Worm (Caenorhabditis elegans) whole organism, early embryonic: Measurements from ENCODE around the gene trmt-10A.
"Not testable (repeated sequence)": the region's sequence is repeated elsewhere in the genome, so short reads cannot be mapped to it uniquely, and the experiment has no call there.

Experiments
- B0310.2 ChIP-seq: sonication (generic microtip); optimal IDR thresholded peaks from 2 replicates; lab custom pipeline; 2016; ENCODE audit warnings: mild to moderate bottlenecking, missing genetic modification characterization, missing compliant biosample characterization
- F13C5.2 ChIP-seq: sonication (generic microtip); optimal IDR thresholded peaks from 2 replicates; lab custom pipeline; 2017; ENCODE audit warnings: mild to moderate bottlenecking, missing genetic modification characterization, inconsistent platforms, missing compliant biosample characterization
- aly-1 ChIP-seq: sonication (generic microtip); optimal IDR thresholded peaks from 2 replicates; lab custom pipeline; 2016; ENCODE audit warnings: missing genetic modification characterization, missing compliant biosample characterization
- ama-1 ChIP-seq: fragments of 150-350 bp; optimal IDR thresholded peaks from 2 replicates; lab custom pipeline; 2014
- ceh-13 ChIP-seq: fragments of 200-800 bp; sonication (Bioruptor generic); optimal IDR thresholded peaks from 2 replicates; lab custom pipeline; 2018; ENCODE audit warnings: mild to moderate bottlenecking, missing genetic modification characterization, missing compliant biosample characterization
- ceh-36 ChIP-seq: sonication (generic microtip); optimal IDR thresholded peaks from 2 replicates; lab custom pipeline; 2016; ENCODE audit warnings: missing genetic modification characterization, inconsistent platforms, missing compliant biosample characterization
- ets-7 ChIP-seq: sonication (generic microtip); optimal IDR thresholded peaks from 2 replicates; lab custom pipeline; 2016; ENCODE audit warnings: missing genotype, missing genetic modification characterization, missing compliant biosample characterization
- flt-1 ChIP-seq: fragments of 200-800 bp; sonication (Bioruptor generic); IDR thresholded peaks from 2 replicates; pipeline ENCODE4 v1.3.6; 2022; ENCODE audit warnings: missing genetic modification characterization, missing compliant biosample characterization
- hmbx-1 ChIP-seq: sonication (generic microtip); optimal IDR thresholded peaks from 2 replicates; lab custom pipeline; 2016; ENCODE audit warnings: mild to moderate bottlenecking, missing genetic modification characterization, missing compliant biosample characterization
- hmg-4 ChIP-seq: fragments of 200-800 bp; sonication (Bioruptor generic); optimal IDR thresholded peaks from 2 replicates; lab custom pipeline; 2018; ENCODE audit warnings: mild to moderate bottlenecking, missing genetic modification characterization, missing compliant biosample characterization
- hnd-1 ChIP-seq: sonication (generic microtip); optimal IDR thresholded peaks from 2 replicates; lab custom pipeline; 2016; ENCODE audit warnings: missing genetic modification characterization, missing compliant biosample characterization
- pes-1 ChIP-seq: fragments of 200-800 bp; sonication (Bioruptor generic); IDR thresholded peaks from 2 replicates; pipeline ENCODE4 v1.3.6; 2022; ENCODE audit warnings: missing genetic modification reagents, missing genetic modification characterization, missing compliant biosample characterization
- scrt-1 ChIP-seq: fragments of 200-800 bp; sonication (Bioruptor generic); IDR thresholded peaks from 2 replicates; pipeline ENCODE4 v1.3.6; 2022; ENCODE audit warnings: missing genetic modification characterization, missing compliant biosample characterization
- sea-1 ChIP-seq: fragments of 200-800 bp; sonication (Bioruptor generic); conservative IDR thresholded peaks from 2 replicates; pipeline ENCODE4 v1.3.6; 2022; ENCODE audit warnings: missing genetic modification characterization, missing compliant biosample characterization
- tbx-11 ChIP-seq: fragments of 200-800 bp; sonication (Bioruptor generic); IDR thresholded peaks from 2 replicates; pipeline ENCODE4 v1.3.6; 2022; ENCODE audit warnings: missing genetic modification characterization, missing compliant biosample characterization
- tbx-37 ChIP-seq: fragments of 200-800 bp; sonication (Bioruptor generic); conservative IDR thresholded peaks from 2 replicates; pipeline ENCODE4 v1.3.6; 2022; ENCODE audit warnings: missing genetic modification reagents, missing genetic modification characterization, missing compliant biosample characterization
- tra-4 ChIP-seq: sonication (generic microtip); optimal IDR thresholded peaks from 2 replicates; lab custom pipeline; 2017; ENCODE audit warnings: missing genetic modification characterization, missing compliant biosample characterization

trmt-10A gene

DNA sequence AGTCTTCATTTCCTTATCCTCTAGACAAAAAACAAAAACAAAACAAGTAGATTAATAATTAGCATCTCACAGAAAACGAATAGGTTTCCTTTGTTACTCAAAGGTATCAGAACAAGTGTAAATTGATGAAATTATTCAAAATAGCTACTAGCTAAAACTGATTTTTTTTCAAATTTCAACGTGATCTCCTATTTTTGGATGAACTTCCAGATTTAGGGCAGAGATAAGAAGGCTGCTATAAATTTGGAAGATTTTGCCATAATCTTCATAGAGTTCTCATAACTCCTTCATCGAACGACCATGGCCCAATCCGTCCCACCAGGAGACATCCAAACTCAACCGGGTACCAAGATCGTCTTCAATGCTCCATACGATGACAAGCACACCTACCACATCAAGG is 37.7 kb downstream of the trmt-10A start, which contains the start of gene msp-77:
TSS of gene msp-77 (plus strand) at position 301 of the 400 bp plus-strand sequence.
- not testable (repeated sequence) for TF ChIP-seq F13C5.2 (tag; lab: Kevin White, UChicago); aly-1 (tag; lab: Kevin White, UChicago); sea-1 (GFP tag; lab: Robert Waterston, UW)

DNA sequence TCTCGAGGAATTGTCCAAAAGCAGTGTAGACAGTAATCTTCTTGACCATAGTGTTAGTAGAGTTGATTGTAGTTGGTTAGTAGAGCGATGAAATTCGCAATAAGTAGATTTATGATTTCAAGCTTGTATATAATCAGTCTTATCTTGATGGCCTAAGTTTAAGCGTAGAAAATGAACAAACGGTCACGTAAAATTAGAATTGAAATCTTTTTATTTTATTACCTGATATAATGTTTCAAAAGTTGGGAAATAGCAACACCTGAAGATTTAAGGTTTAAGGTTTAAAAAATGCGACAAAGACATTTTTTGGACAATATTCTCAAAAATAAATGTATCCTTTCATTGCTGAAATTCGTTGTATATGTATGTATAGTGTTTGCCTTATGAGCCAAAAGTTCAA is 38.4 kb downstream of the trmt-10A start, which contains the start of gene sss-1:
TSS of gene sss-1 (minus strand) at position 101 of the 400 bp plus-strand sequence.
- not testable (repeated sequence) for TF ChIP-seq ama-1 (lab: Kevin White, UChicago); ets-7 (tag; lab: Kevin White, UChicago); flt-1 (GFP tag; lab: Robert Waterston, UW)

DNA sequence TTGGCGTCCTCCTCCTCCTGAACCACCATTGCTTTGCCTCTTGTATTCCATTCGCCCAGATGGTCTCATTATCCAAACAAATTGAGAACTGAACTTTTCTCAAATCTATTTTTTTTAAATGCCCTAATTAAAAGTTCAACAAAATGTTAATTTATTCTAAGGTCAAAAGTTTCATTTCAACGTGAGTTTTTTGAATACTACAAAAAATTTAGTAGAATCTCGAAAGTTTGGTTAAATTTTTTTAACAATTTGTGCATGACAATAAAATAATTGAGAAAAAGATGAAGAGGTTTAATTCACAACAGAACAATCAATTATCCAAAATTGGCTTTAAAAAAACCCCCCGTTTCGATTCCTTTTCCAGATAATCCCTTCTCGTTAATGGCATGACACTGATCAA is 40.1 kb downstream of the trmt-10A start, which contains the start of gene F32B6.4:
TSS of gene F32B6.4 (minus strand) at position 101 of the 400 bp plus-strand sequence.
- no peak for TF ChIP-seq hnd-1 (tag; lab: Kevin White, UChicago)
- TF ChIP-seq ets-7 (tag; lab: Kevin White, UChicago) = no peak
- no peak for TF ChIP-seq B0310.2 (tag; lab: Kevin White, UChicago)

DNA sequence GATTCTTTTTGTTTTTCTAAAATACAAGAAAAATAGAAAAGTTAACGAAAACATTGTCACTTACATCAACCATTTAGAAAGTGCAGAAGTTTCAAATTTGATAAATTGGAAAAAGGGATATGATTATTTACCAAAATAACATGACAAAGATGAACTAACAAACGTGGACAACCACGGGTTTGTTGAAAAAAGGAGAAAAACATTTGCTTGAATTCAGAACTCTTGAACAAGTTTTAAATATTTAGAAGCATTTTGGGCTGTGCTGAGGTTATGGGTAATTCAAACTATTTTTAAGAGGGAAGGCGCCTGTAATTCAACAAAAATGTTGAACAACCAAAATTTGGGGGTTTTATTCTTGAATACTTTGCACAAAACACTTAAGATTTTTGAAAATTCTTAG is 42.2 kb downstream of the trmt-10A start, which contains the start of gene ttbk-3:
TSS of gene ttbk-3 (minus strand) at position 101 of the 400 bp plus-strand sequence.
- TF ChIP-seq ceh-36 (tag; lab: Kevin White, UChicago) (no peak), flt-1 (GFP tag; lab: Robert Waterston, UW) (no peak), ama-1 (lab: Kevin White, UChicago) (no peak), aly-1 (tag; lab: Kevin White, UChicago) (no peak), scrt-1 (GFP tag; lab: Robert Waterston, UW) (no peak), ceh-13 (no peak), hmg-4 (GFP tag; lab: Kevin White, UChicago) (no peak), B0310.2 (tag; lab: Kevin White, UChicago) (no peak), tbx-11 (GFP tag; lab: Robert Waterston, UW) (no peak), hmbx-1 (tag; lab: Kevin White, UChicago) (no peak), hnd-1 (tag; lab: Kevin White, UChicago) (no peak), F13C5.2 (tag; lab: Kevin White, UChicago) (no peak), ets-7 (tag; lab: Kevin White, UChicago) (no peak), tra-4 (tag; lab: Kevin White, UChicago) (no peak), tbx-37 (GFP tag; lab: Robert Waterston, UW) (no peak), sea-1 (GFP tag; lab: Robert Waterston, UW) (no peak), pes-1 (GFP tag; lab: Robert Waterston, UW) (no peak)

DNA sequence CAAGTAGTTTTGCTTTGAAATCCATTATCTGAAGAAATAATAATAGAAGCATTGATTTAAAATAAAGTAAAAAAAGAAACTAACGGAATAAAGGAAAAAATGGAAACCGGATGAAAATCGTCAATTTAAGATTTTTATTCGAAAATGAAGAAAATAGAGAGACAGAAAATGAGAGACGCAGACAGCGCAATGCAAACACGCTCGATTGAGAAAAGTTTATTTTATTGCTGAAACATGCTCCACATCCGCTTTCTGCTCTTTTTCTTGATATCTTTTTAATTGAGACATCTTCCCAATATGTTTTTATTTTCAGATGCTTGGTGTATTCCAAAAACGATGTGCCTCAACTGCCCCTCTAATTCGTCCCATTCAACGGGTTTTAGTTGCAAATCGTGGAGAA is 47.8 kb downstream of the trmt-10A start, which contains the start of the genes prp-18 and mccc-1:
TSS of gene prp-18 (minus strand) at position 127 of the 400 bp plus-strand sequence.
TSS of gene mccc-1 (plus strand) at position 314 of the 400 bp plus-strand sequence.
- no peak for TF ChIP-seq flt-1 (GFP tag; lab: Robert Waterston, UW)
- TF ChIP-seq F13C5.2 (tag; lab: Kevin White, UChicago) = no peak
- TF ChIP-seq B0310.2 (tag; lab: Kevin White, UChicago) = no peak
- no peak for TF ChIP-seq tbx-11 (GFP tag; lab: Robert Waterston, UW)
- TF ChIP-seq pes-1 (GFP tag; lab: Robert Waterston, UW) = no peak
- TF ChIP-seq tbx-37 (GFP tag; lab: Robert Waterston, UW) = no peak
- no peak for TF ChIP-seq hmbx-1 (tag; lab: Kevin White, UChicago)
- TF ChIP-seq scrt-1 (GFP tag; lab: Robert Waterston, UW) = no peak
- TF ChIP-seq ets-7 (tag; lab: Kevin White, UChicago) = no peak
- no peak for TF ChIP-seq hnd-1 (tag; lab: Kevin White, UChicago)
- no peak for TF ChIP-seq ceh-13
- no peak for TF ChIP-seq hmg-4 (GFP tag; lab: Kevin White, UChicago)
- no peak for TF ChIP-seq ama-1 (lab: Kevin White, UChicago)
- TF ChIP-seq ceh-36 (tag; lab: Kevin White, UChicago) = no peak
- no peak for TF ChIP-seq tra-4 (tag; lab: Kevin White, UChicago)
- TF ChIP-seq aly-1 (tag; lab: Kevin White, UChicago) = no peak
